Fruit fly (Drosophila melanogaster) whole organism, embryonic: ENCODE data around the gene mof.
A peak's percentile ranks its signal among the peaks of the same experiment; 100 is the strongest.

ENCODE experiments used
- BEAF-32 ChIP-seq: fragments of 200-800 bp; sonication (Bioruptor generic); optimal IDR thresholded peaks from 3 replicates; lab custom pipeline; 2017; ENCODE audit warnings: missing biosample characterization, missing genetic modification characterization, mild to moderate bottlenecking, moderate library complexity, missing genetic modification reagents
- BtbVII ChIP-seq: fragments of 200-800 bp; sonication (Bioruptor generic); optimal IDR thresholded peaks from 3 replicates; lab custom pipeline; 2017; ENCODE audit warnings: missing biosample characterization, mild to moderate bottlenecking, missing genetic modification characterization
- CG10267 ChIP-seq: fragments of 200-800 bp; sonication (Bioruptor generic); optimal IDR thresholded peaks from 2 replicates; lab custom pipeline; 2018; ENCODE audit warnings: missing biosample characterization, mild to moderate bottlenecking, missing genetic modification characterization, moderate library complexity
- CG10543 ChIP-seq: fragments of 200-800 bp; sonication (Bioruptor generic); optimal IDR thresholded peaks from 3 replicates; lab custom pipeline; 2017; ENCODE audit warnings: missing biosample characterization, mild to moderate bottlenecking, missing genetic modification characterization, moderate library complexity
- CG11093 ChIP-seq: fragments of 200-800 bp; sonication (Bioruptor generic); IDR thresholded peaks from 3 replicates; pipeline ENCODE4 v1.3.6; 2022; ENCODE audit warnings: missing biosample characterization, missing genetic modification characterization
- CG12219 ChIP-seq: fragments of 200-800 bp; sonication (Bioruptor generic); optimal IDR thresholded peaks from 3 replicates; lab custom pipeline; 2018; ENCODE audit warnings: missing biosample characterization, mild to moderate bottlenecking, missing genetic modification characterization
- CG1233 ChIP-seq: fragments of 200-800 bp; sonication (Bioruptor generic); optimal IDR thresholded peaks from 4 replicates; lab custom pipeline; 2018; ENCODE audit warnings: missing biosample characterization, mild to moderate bottlenecking, missing genetic modification characterization
- CG12942 ChIP-seq: fragments of 200-800 bp; sonication (Bioruptor generic); optimal IDR thresholded peaks from 3 replicates; lab custom pipeline; 2016; ENCODE audit warnings: missing biosample characterization, missing genetic modification characterization
- CG13894 ChIP-seq: fragments of 200-800 bp; sonication (Bioruptor generic); optimal IDR thresholded peaks from 3 replicates; lab custom pipeline; 2018; ENCODE audit warnings: missing biosample characterization, mild to moderate bottlenecking, missing genetic modification characterization, moderate library complexity
- CG15514 ChIP-seq: fragments of 200-800 bp; sonication (Bioruptor generic); optimal IDR thresholded peaks from 3 replicates; lab custom pipeline; 2017; ENCODE audit warnings: missing biosample characterization, missing genetic modification characterization, mild to moderate bottlenecking, moderate library complexity, missing genetic modification reagents
- CG42726 ChIP-seq: fragments of 200-800 bp; sonication (Bioruptor generic); IDR thresholded peaks from 2 replicates; pipeline ENCODE4 v1.3.6; 2022; ENCODE audit warnings: missing biosample characterization, missing genetic modification characterization; ENCODE audit not compliant: partially characterized antibody
- CG4404 ChIP-seq: fragments of 200-800 bp; sonication (Bioruptor generic); IDR thresholded peaks from 2 replicates; pipeline ENCODE4 v1.3.6; 2022; ENCODE audit warnings: missing biosample characterization, missing genetic modification characterization
- CG4617 ChIP-seq: fragments of 200-800 bp; sonication (Bioruptor generic); optimal IDR thresholded peaks from 3 replicates; lab custom pipeline; 2016; ENCODE audit warnings: missing biosample characterization, missing genetic modification characterization, borderline replicate concordance
- CG5245 ChIP-seq: fragments of 200-800 bp; sonication (Bioruptor generic); optimal IDR thresholded peaks from 3 replicates; lab custom pipeline; 2016; ENCODE audit warnings: missing biosample characterization, missing genetic modification characterization
- CG6765 ChIP-seq: fragments of 200-800 bp; sonication (Bioruptor generic); optimal IDR thresholded peaks from 3 replicates; lab custom pipeline; 2017; ENCODE audit warnings: missing biosample characterization, mild to moderate bottlenecking, missing genetic modification characterization
- CG7839 ChIP-seq: fragments of 200-800 bp; sonication (Bioruptor generic); optimal IDR thresholded peaks from 3 replicates; lab custom pipeline; 2018; ENCODE audit warnings: missing biosample characterization, mild to moderate bottlenecking, missing genetic modification characterization, moderate library complexity
- CG7963 ChIP-seq: fragments of 200-800 bp; sonication (Bioruptor generic); IDR thresholded peaks from 3 replicates; pipeline ENCODE4 v1.3.6; 2022; ENCODE audit warnings: missing biosample characterization, missing genetic modification characterization; ENCODE audit not compliant: partially characterized antibody
- CG8944 ChIP-seq: fragments of 200-800 bp; sonication (Bioruptor generic); optimal IDR thresholded peaks from 3 replicates; lab custom pipeline; 2016; ENCODE audit warnings: missing biosample characterization, missing genetic modification characterization
- CG9609 ChIP-seq: fragments of 200-800 bp; sonication (Bioruptor generic); optimal IDR thresholded peaks from 3 replicates; lab custom pipeline; 2016; ENCODE audit warnings: missing biosample characterization, missing genetic modification characterization
- CHES-1-like ChIP-seq: fragments of 200-800 bp; sonication (Bioruptor generic); optimal IDR thresholded peaks from 2 replicates; lab custom pipeline; 2016; ENCODE audit warnings: missing biosample characterization, missing genetic modification characterization
- Chrac-16 ChIP-seq: fragments of 200-800 bp; sonication (Bioruptor generic); optimal IDR thresholded peaks from 3 replicates; lab custom pipeline; 2016; ENCODE audit warnings: missing biosample characterization, missing genetic modification characterization
- Dip2 ChIP-seq: fragments of 200-800 bp; sonication (Bioruptor generic); IDR thresholded peaks from 2 replicates; pipeline ENCODE4 v1.3.6; 2022; ENCODE audit warnings: missing biosample characterization, missing genetic modification characterization
- Dp ChIP-seq: fragments of 200-800 bp; sonication (Bioruptor generic); optimal IDR thresholded peaks from 2 replicates; lab custom pipeline; 2018; ENCODE audit warnings: missing biosample characterization, mild to moderate bottlenecking, missing genetic modification characterization, moderate library complexity
- Ets97D ChIP-seq: fragments of 200-800 bp; sonication (Bioruptor generic); optimal IDR thresholded peaks from 3 replicates; lab custom pipeline; 2016; ENCODE audit warnings: missing biosample characterization, missing genetic modification characterization
- HLHmδ ChIP-seq: fragments of 200-800 bp; sonication (Bioruptor generic); optimal IDR thresholded peaks from 2 replicates; lab custom pipeline; 2018; ENCODE audit warnings: missing biosample characterization, mild to moderate bottlenecking, missing genetic modification characterization, moderate library complexity
- Hmx ChIP-seq: fragments of 200-800 bp; sonication (Bioruptor generic); optimal IDR thresholded peaks from 2 replicates; lab custom pipeline; 2016; ENCODE audit warnings: missing biosample characterization, missing genetic modification characterization
- Hr39 ChIP-seq: fragments of >200 bp; optimal IDR thresholded peaks from 2 replicates; lab custom pipeline; 2017
- Jarid2 ChIP-seq: fragments of 200-800 bp; sonication (Bioruptor generic); optimal IDR thresholded peaks from 3 replicates; lab custom pipeline; 2017; ENCODE audit warnings: mild to moderate bottlenecking, missing biosample characterization, missing genetic modification reagents, missing genetic modification characterization
- Kr ChIP-seq: fragments of 200-800 bp; sonication (Bioruptor generic); optimal IDR thresholded peaks from 2 replicates; lab custom pipeline; 2017; ENCODE audit warnings: missing biosample characterization, mild to moderate bottlenecking, missing genetic modification characterization
- NK7.1 ChIP-seq: fragments of 200-800 bp; sonication (Bioruptor generic); optimal IDR thresholded peaks from 3 replicates; lab custom pipeline; 2016; ENCODE audit warnings: missing biosample characterization, missing genetic modification characterization
- Oli ChIP-seq: fragments of 200-800 bp; sonication (Bioruptor generic); optimal IDR thresholded peaks from 2 replicates; lab custom pipeline; 2018; ENCODE audit warnings: missing biosample characterization, mild to moderate bottlenecking, missing genetic modification characterization, moderate library complexity
- Scr ChIP-seq: fragments of 200-800 bp; sonication (Bioruptor generic); IDR thresholded peaks from 2 replicates; pipeline ENCODE4 v1.3.6; 2022; ENCODE audit warnings: missing biosample characterization, missing genetic modification characterization; ENCODE audit not compliant: partially characterized antibody
- Trl ChIP-seq, 3 experiments: fragments of >200 bp in 2 of 3; fragments of 200-800 bp in 1 of 3; sonication (Bioruptor generic) in 1 of 3; optimal IDR thresholded peaks; 2 replicates in 1 of 3; 3 replicates in 2 of 3; lab custom pipeline; 2016 to 2017; ENCODE audit warnings: missing biosample characterization in 1 of 3, missing genetic modification characterization in 1 of 3
- Xbp1 ChIP-seq: fragments of 200-800 bp; sonication (Bioruptor generic); optimal IDR thresholded peaks from 3 replicates; lab custom pipeline; 2016; ENCODE audit warnings: missing biosample characterization, mild to moderate bottlenecking, missing genetic modification characterization
- YL-1 ChIP-seq: fragments of 200-800 bp; sonication (Bioruptor generic); optimal IDR thresholded peaks from 3 replicates; lab custom pipeline; 2017; ENCODE audit warnings: missing biosample characterization, mild to moderate bottlenecking, missing genetic modification characterization
- chinmo ChIP-seq: fragments of 200-800 bp; sonication (Bioruptor generic); IDR thresholded peaks from 4 replicates; pipeline ENCODE4 v1.3.6; 2022; ENCODE audit warnings: missing biosample characterization, missing genetic modification characterization; ENCODE audit not compliant: partially characterized antibody
- dpn ChIP-seq, 2 experiments: fragments of 200-800 bp; sonication (Bioruptor generic); optimal IDR thresholded peaks; 3 replicates each; lab custom pipeline; 2016; ENCODE audit warnings: missing biosample characterization in 2 of 2, missing genetic modification characterization in 2 of 2
- fd96Cb ChIP-seq: fragments of 200-800 bp; sonication (Bioruptor generic); optimal IDR thresholded peaks from 2 replicates; lab custom pipeline; 2018; ENCODE audit warnings: missing biosample characterization, mild to moderate bottlenecking, missing genetic modification characterization, moderate library complexity
- gce ChIP-seq: fragments of 200-800 bp; sonication (Bioruptor generic); IDR thresholded peaks from 3 replicates; pipeline ENCODE4 v1.3.6; 2022; ENCODE audit warnings: missing biosample characterization, missing genetic modification characterization
- h ChIP-seq: fragments of >200 bp; optimal IDR thresholded peaks from 2 replicates; lab custom pipeline; 2017
- hth ChIP-seq: fragments of >200 bp; optimal IDR thresholded peaks from 2 replicates; lab custom pipeline; 2017; ENCODE audit warnings: inconsistent platforms
- lilli ChIP-seq: fragments of 200-800 bp; sonication (Bioruptor generic); optimal IDR thresholded peaks from 3 replicates; lab custom pipeline; 2016; ENCODE audit warnings: missing biosample characterization, missing genetic modification characterization
- luna ChIP-seq: fragments of 200-800 bp; sonication (Bioruptor generic); optimal IDR thresholded peaks from 2 replicates; lab custom pipeline; 2016; ENCODE audit warnings: missing biosample characterization, missing genetic modification characterization
- nau ChIP-seq: fragments of 200-800 bp; sonication (Bioruptor generic); optimal IDR thresholded peaks from 3 replicates; lab custom pipeline; 2017; ENCODE audit warnings: missing biosample characterization, mild to moderate bottlenecking, missing genetic modification characterization, missing genetic modification reagents
- pfk ChIP-seq: fragments of 200-800 bp; sonication (Bioruptor generic); optimal IDR thresholded peaks from 2 replicates; lab custom pipeline; 2018; ENCODE audit warnings: missing biosample characterization, mild to moderate bottlenecking, missing genetic modification characterization, moderate library complexity
- pita ChIP-seq: fragments of 200-800 bp; sonication (Bioruptor generic); optimal IDR thresholded peaks from 2 replicates; lab custom pipeline; 2017; ENCODE audit warnings: missing biosample characterization, mild to moderate bottlenecking, missing genetic modification characterization
- ranshi ChIP-seq: fragments of 200-800 bp; sonication (Bioruptor generic); IDR thresholded peaks from 2 replicates; pipeline ENCODE4 v1.3.6; 2022; ENCODE audit warnings: missing biosample characterization, missing genetic modification characterization
- schlank ChIP-seq: fragments of 200-800 bp; sonication (Bioruptor generic); optimal IDR thresholded peaks from 2 replicates; lab custom pipeline; 2018; ENCODE audit warnings: missing biosample characterization, mild to moderate bottlenecking, missing genetic modification characterization
- seq ChIP-seq: fragments of 200-800 bp; sonication (Bioruptor generic); IDR thresholded peaks from 2 replicates; pipeline ENCODE4 v1.3.6; 2022; ENCODE audit warnings: missing biosample characterization, missing genetic modification characterization
- tap ChIP-seq: fragments of 200-800 bp; optimal IDR thresholded peaks from 3 replicates; lab custom pipeline; 2019; ENCODE audit warnings: missing biosample characterization, mild to moderate bottlenecking, missing genetic modification characterization, moderate library complexity
- z ChIP-seq: fragments of 200-800 bp; sonication (Bioruptor generic); IDR thresholded peaks from 3 replicates; pipeline ENCODE4 v1.3.6; 2022; ENCODE audit warnings: missing biosample characterization, missing genetic modification characterization

Gene mof

dm6 chrX:5876584-5876983 is at the start of gene mof (continued):
- TF ChIP-seq CG12219 (no peak), HLHmδ (GFP tag; lab: Kevin White, UChicago) (no peak), Jarid2 (GFP tag; lab: Kevin White, UChicago) (no peak), CG4617 (GFP tag; lab: Kevin White, UChicago) (peak; percentile 54), CG15514 (GFP tag; lab: Kevin White, UChicago) (peak; percentile 46), CG10267 (tag; lab: Kevin White, UChicago) (peak; percentile 35), Trl (optimal IDR thresholded peaks at IDR 0.05; lab: Kevin White, UChicago) (no peak), Trl (GFP tag; optimal IDR thresholded peaks at IDR 0.05; lab: Kevin White, UChicago) (no peak), Ets97D (GFP tag; lab: Kevin White, UChicago) (peak; percentile 25), BEAF-32 (peak; percentile 62), CG4404 (GFP tag; lab: Robert Waterston, UW) (no peak), CG13894 (tag; lab: Kevin White, UChicago) (no peak), Scr (GFP tag; lab: Robert Waterston, UW) (peak; percentile 75), Hmx (GFP tag; lab: Kevin White, UChicago) (no peak), ranshi (GFP tag; lab: Robert Waterston, UW) (0 out of 2 replicates have a peak, but pooled peaks have one; percentile 9), Chrac-16 (GFP tag; lab: Kevin White, UChicago) (no peak), z (GFP tag; lab: Robert Waterston, UW) (no peak), CG7963 (GFP tag; lab: Robert Waterston, UW) (peak; percentile 77), CG5245 (GFP tag; lab: Kevin White, UChicago) (no peak), Dip2 (GFP tag; lab: Robert Waterston, UW) (no peak), Hr39 (no peak), CG7839 (no peak), nau (GFP tag; lab: Kevin White, UChicago) (no peak), luna (GFP tag; lab: Kevin White, UChicago) (no peak), NK7.1 (GFP tag; lab: Kevin White, UChicago) (no peak), CG11093 (GFP tag; lab: Robert Waterston, UW) (no peak), hth (lab: Kevin White, UChicago) (no peak), BtbVII (GFP tag; lab: Kevin White, UChicago) (no peak), fd96Cb (no peak), tap (no peak), CG8944 (GFP tag; lab: Kevin White, UChicago) (no peak), chinmo (GFP tag; lab: Robert Waterston, UW) (peak; percentile 67; the same call in 1 of the 4 replicates), pita (GFP tag; lab: Kevin White, UChicago) (no peak), gce (no peak), CG1233 (GFP tag; lab: Kevin White, UChicago) (no peak), h (lab: Kevin White, UChicago) (no peak), seq (GFP tag; lab: Robert Waterston, UW) (no peak), CG6765 (GFP tag; lab: Kevin White, UChicago) (no peak), CG9609 (no peak), schlank (no peak), YL-1 (GFP tag; lab: Kevin White, UChicago) (peak; percentile 55), lilli (GFP tag; lab: Kevin White, UChicago) (no peak), CG10543 (GFP tag; lab: Kevin White, UChicago) (no peak), Dp (GFP tag; lab: Kevin White, UChicago) (peak; percentile 78), Oli (tag; lab: Kevin White, UChicago) (no peak), CG42726 (GFP tag; lab: Robert Waterston, UW) (no peak), Xbp1 (GFP tag; lab: Kevin White, UChicago) (no peak), Kr (no peak), dpn (GFP tag; optimal IDR thresholded peaks at IDR 0.05; lab: Kevin White, UChicago) (no peak), CHES-1-like (GFP tag; lab: Kevin White, UChicago) (no peak), pfk (GFP tag; lab: Kevin White, UChicago) (no peak), CG12942 (GFP tag; lab: Kevin White, UChicago) (no peak)
